Fruit fly (Drosophila melanogaster) whole organism, embryonic: ENCODE results near the gene cerv.

Experiments used
- Bgb ChIP-seq: fragments of 200-800 bp; sonication (Bioruptor generic); IDR thresholded peaks from 2 replicates; pipeline ENCODE4 v1.3.6; 2022; ENCODE audit warnings: missing biosample characterization, missing genetic modification characterization; ENCODE audit not compliant: partially characterized antibody
- Bteb2 ChIP-seq: fragments of 200-800 bp; sonication (Bioruptor generic); optimal IDR thresholded peaks from 2 replicates; lab custom pipeline; 2016; ENCODE audit warnings: missing biosample characterization, missing genetic modification characterization
- CG10979 ChIP-seq: fragments of 200-800 bp; sonication (Bioruptor generic); optimal IDR thresholded peaks from 2 replicates; lab custom pipeline; 2018; ENCODE audit warnings: missing biosample characterization, mild to moderate bottlenecking, missing genetic modification characterization, moderate library complexity
- CG12071 ChIP-seq: fragments of 200-800 bp; sonication (Bioruptor generic); optimal IDR thresholded peaks from 3 replicates; lab custom pipeline; 2018; ENCODE audit warnings: missing biosample characterization, mild to moderate bottlenecking, missing genetic modification characterization
- CG12659 ChIP-seq: fragments of 200-800 bp; sonication (Bioruptor generic); optimal IDR thresholded peaks from 3 replicates; lab custom pipeline; 2017; ENCODE audit warnings: mild to moderate bottlenecking, missing biosample characterization, missing genetic modification reagents, missing genetic modification characterization
- CG12942 ChIP-seq: fragments of 200-800 bp; sonication (Bioruptor generic); optimal IDR thresholded peaks from 3 replicates; lab custom pipeline; 2016; ENCODE audit warnings: missing biosample characterization, missing genetic modification characterization
- CG13624 ChIP-seq: fragments of 200-800 bp; sonication (Bioruptor generic); optimal IDR thresholded peaks from 2 replicates; lab custom pipeline; 2016; ENCODE audit warnings: missing biosample characterization, missing genetic modification characterization
- CG14014 ChIP-seq: fragments of 200-800 bp; sonication (Bioruptor generic); IDR thresholded peaks from 2 replicates; pipeline ENCODE4 v1.3.6; 2022; ENCODE audit warnings: missing biosample characterization, missing genetic modification characterization
- CG14710 ChIP-seq: fragments of 200-800 bp; sonication (Bioruptor generic); optimal IDR thresholded peaks from 3 replicates; lab custom pipeline; 2019; ENCODE audit warnings: missing biosample characterization, mild to moderate bottlenecking, missing genetic modification characterization, moderate library complexity
- CG14965 ChIP-seq: fragments of 200-800 bp; sonication (Bioruptor generic); optimal IDR thresholded peaks from 2 replicates; lab custom pipeline; 2016; ENCODE audit warnings: missing biosample characterization, missing genetic modification characterization, borderline replicate concordance
- CG1832 ChIP-seq: fragments of 200-800 bp; sonication (Bioruptor generic); optimal IDR thresholded peaks from 2 replicates; lab custom pipeline; 2017; ENCODE audit warnings: missing biosample characterization, mild to moderate bottlenecking, missing genetic modification characterization, inconsistent platforms
- CG18764 ChIP-seq: fragments of 200-800 bp; sonication (Bioruptor generic); optimal IDR thresholded peaks from 3 replicates; lab custom pipeline; 2016; ENCODE audit warnings: missing biosample characterization, missing genetic modification characterization
- CG2120 ChIP-seq: fragments of 200-800 bp; sonication (Bioruptor generic); optimal IDR thresholded peaks from 3 replicates; lab custom pipeline; 2016; ENCODE audit warnings: missing biosample characterization, missing genetic modification characterization
- CG2202 ChIP-seq: fragments of 200-800 bp; sonication (Bioruptor generic); optimal IDR thresholded peaks from 2 replicates; lab custom pipeline; 2018; ENCODE audit warnings: missing biosample characterization, mild to moderate bottlenecking, missing genetic modification characterization
- CG30403 ChIP-seq: fragments of 200-800 bp; sonication (Bioruptor generic); optimal IDR thresholded peaks from 3 replicates; lab custom pipeline; 2016; ENCODE audit warnings: missing biosample characterization, missing genetic modification characterization
- CG32532 ChIP-seq: fragments of 200-800 bp; sonication (Bioruptor generic); IDR thresholded peaks from 2 replicates; pipeline ENCODE4 v1.3.6; 2022; ENCODE audit warnings: missing biosample characterization, missing genetic modification characterization
- CG4730 ChIP-seq: fragments of 200-800 bp; sonication (Bioruptor generic); IDR thresholded peaks from 2 replicates; pipeline ENCODE4 v1.3.6; 2022; ENCODE audit warnings: missing biosample characterization, missing genetic modification characterization
- CG4820 ChIP-seq: fragments of 200-800 bp; sonication (Bioruptor generic); optimal IDR thresholded peaks from 3 replicates; lab custom pipeline; 2016; ENCODE audit warnings: missing biosample characterization, missing genetic modification characterization
- CG4854 ChIP-seq: fragments of 200-800 bp; sonication (Bioruptor generic); optimal IDR thresholded peaks from 2 replicates; lab custom pipeline; 2016; ENCODE audit warnings: missing biosample characterization, missing genetic modification characterization, inconsistent platforms
- CG6654 ChIP-seq: fragments of 200-800 bp; sonication (Bioruptor generic); optimal IDR thresholded peaks from 2 replicates; lab custom pipeline; 2017; ENCODE audit warnings: missing biosample characterization, mild to moderate bottlenecking, missing genetic modification characterization
- CG6683 ChIP-seq: fragments of 200-800 bp; sonication (Bioruptor generic); optimal IDR thresholded peaks from 2 replicates; lab custom pipeline; 2017; ENCODE audit warnings: missing biosample characterization, mild to moderate bottlenecking, missing genetic modification characterization, missing genetic modification reagents
- CG7839 ChIP-seq: fragments of 200-800 bp; sonication (Bioruptor generic); optimal IDR thresholded peaks from 3 replicates; lab custom pipeline; 2018; ENCODE audit warnings: missing biosample characterization, mild to moderate bottlenecking, missing genetic modification characterization, moderate library complexity
- CG8478 ChIP-seq: fragments of >200 bp; optimal IDR thresholded peaks from 2 replicates; lab custom pipeline; 2018
- CG9817 ChIP-seq: fragments of 200-800 bp; sonication (Bioruptor generic); optimal IDR thresholded peaks from 2 replicates; lab custom pipeline; 2018; ENCODE audit warnings: missing biosample characterization, mild to moderate bottlenecking, missing genetic modification characterization, moderate library complexity
- Chrac-16 ChIP-seq: fragments of 200-800 bp; sonication (Bioruptor generic); optimal IDR thresholded peaks from 3 replicates; lab custom pipeline; 2016; ENCODE audit warnings: missing biosample characterization, missing genetic modification characterization
- CrebB ChIP-seq: fragments of 200-800 bp; sonication (Bioruptor generic); optimal IDR thresholded peaks from 3 replicates; lab custom pipeline; 2018; ENCODE audit warnings: missing biosample characterization, mild to moderate bottlenecking, missing genetic modification characterization
- Dfd ChIP-seq, 2 experiments: fragments of >200 bp; optimal IDR thresholded peaks; 2 replicates each; lab custom pipeline; 2017; ENCODE audit warnings: missing biosample characterization in 2 of 2, missing genetic modification characterization in 2 of 2
- E2f2 ChIP-seq: fragments of 200-800 bp; sonication (Bioruptor generic); IDR thresholded peaks from 2 replicates; pipeline ENCODE4 v1.3.6; 2022; ENCODE audit warnings: missing biosample characterization, missing genetic modification characterization
- H15 ChIP-seq: fragments of 200-800 bp; sonication (Bioruptor generic); IDR thresholded peaks from 3 replicates; pipeline ENCODE4 v1.3.6; 2022; ENCODE audit warnings: missing biosample characterization, missing genetic modification characterization
- HLHmδ ChIP-seq: fragments of 200-800 bp; sonication (Bioruptor generic); optimal IDR thresholded peaks from 2 replicates; lab custom pipeline; 2018; ENCODE audit warnings: missing biosample characterization, mild to moderate bottlenecking, missing genetic modification characterization, moderate library complexity
- MBD-R2 ChIP-seq: fragments of 200-800 bp; sonication (Bioruptor generic); IDR thresholded peaks from 2 replicates; pipeline ENCODE4 v1.3.6; 2022; ENCODE audit warnings: missing biosample characterization, missing genetic modification characterization
- MTF-1 ChIP-seq: fragments of 200-800 bp; sonication (Bioruptor generic); optimal IDR thresholded peaks from 2 replicates; lab custom pipeline; 2018; ENCODE audit warnings: missing biosample characterization, mild to moderate bottlenecking, missing genetic modification characterization, borderline replicate concordance
- NC2β ChIP-seq: fragments of 200-800 bp; sonication (Bioruptor generic); optimal IDR thresholded peaks from 2 replicates; lab custom pipeline; 2016; ENCODE audit warnings: missing biosample characterization, missing genetic modification characterization
- NK7.1 ChIP-seq: fragments of 200-800 bp; sonication (Bioruptor generic); optimal IDR thresholded peaks from 3 replicates; lab custom pipeline; 2016; ENCODE audit warnings: missing biosample characterization, missing genetic modification characterization
- Nf-YA ChIP-seq: fragments of 200-800 bp; sonication (Bioruptor generic); IDR thresholded peaks from 2 replicates; pipeline ENCODE4 v1.3.6; 2022; ENCODE audit warnings: missing biosample characterization, missing genetic modification characterization
- Oli ChIP-seq: fragments of 200-800 bp; sonication (Bioruptor generic); optimal IDR thresholded peaks from 2 replicates; lab custom pipeline; 2018; ENCODE audit warnings: missing biosample characterization, mild to moderate bottlenecking, missing genetic modification characterization, moderate library complexity
- Pdp1 ChIP-seq, 2 experiments: fragments of 200-800 bp; sonication (Bioruptor generic); optimal IDR thresholded peaks; 3 replicates each; lab custom pipeline; 2016; ENCODE audit warnings: missing biosample characterization in 2 of 2, missing genetic modification characterization in 2 of 2, mild to moderate bottlenecking in 1 of 2, moderate library complexity in 1 of 2
- Poxn ChIP-seq: fragments of 200-800 bp; sonication (Bioruptor generic); IDR thresholded peaks from 2 replicates; pipeline ENCODE4 v1.3.6; 2022; ENCODE audit warnings: missing biosample characterization, missing genetic modification characterization
- Rfx ChIP-seq: fragments of 200-800 bp; sonication (Bioruptor generic); IDR thresholded peaks from 2 replicates; pipeline ENCODE4 v1.3.6; 2022; ENCODE audit warnings: missing biosample characterization, missing genetic modification characterization
- bab2 ChIP-seq: fragments of 200-800 bp; sonication (Bioruptor generic); optimal IDR thresholded peaks from 2 replicates; lab custom pipeline; 2016; ENCODE audit warnings: missing biosample characterization, missing genetic modification characterization
- cato ChIP-seq: fragments of 200-800 bp; sonication (Bioruptor generic); optimal IDR thresholded peaks from 2 replicates; lab custom pipeline; 2016; ENCODE audit warnings: missing biosample characterization, missing genetic modification characterization, borderline replicate concordance
- chinmo ChIP-seq: fragments of 200-800 bp; sonication (Bioruptor generic); IDR thresholded peaks from 4 replicates; pipeline ENCODE4 v1.3.6; 2022; ENCODE audit warnings: missing biosample characterization, missing genetic modification characterization; ENCODE audit not compliant: partially characterized antibody
- dmrt99B ChIP-seq: fragments of 200-800 bp; sonication (Bioruptor generic); optimal IDR thresholded peaks from 2 replicates; lab custom pipeline; 2018; ENCODE audit warnings: missing biosample characterization, mild to moderate bottlenecking, missing genetic modification characterization, moderate library complexity
- grau ChIP-seq: fragments of 200-800 bp; optimal IDR thresholded peaks from 3 replicates; lab custom pipeline; 2019; ENCODE audit warnings: missing biosample characterization, mild to moderate bottlenecking, missing genetic modification characterization, moderate library complexity
- mld ChIP-seq: fragments of 200-800 bp; sonication (Bioruptor generic); IDR thresholded peaks from 3 replicates; pipeline ENCODE4 v1.3.6; 2022; ENCODE audit warnings: missing biosample characterization, missing genetic modification characterization; ENCODE audit not compliant: partially characterized antibody
- pzg ChIP-seq: fragments of 200-800 bp; sonication (Bioruptor generic); optimal IDR thresholded peaks from 3 replicates; lab custom pipeline; 2018; ENCODE audit warnings: missing biosample characterization, mild to moderate bottlenecking, missing genetic modification characterization, moderate library complexity
- sisA ChIP-seq: fragments of 200-800 bp; sonication (Bioruptor generic); IDR thresholded peaks from 2 replicates; pipeline ENCODE4 v1.3.6; 2022; ENCODE audit warnings: missing biosample characterization, missing genetic modification characterization
- sna ChIP-seq: fragments of 200-800 bp; sonication (Bioruptor generic); IDR thresholded peaks from 2 replicates; pipeline ENCODE4 v1.3.6; 2022; ENCODE audit warnings: missing biosample characterization, missing genetic modification characterization; ENCODE audit not compliant: partially characterized antibody
- stc ChIP-seq: fragments of 200-800 bp; sonication (Bioruptor generic); IDR thresholded peaks from 2 replicates; pipeline ENCODE4 v1.3.6; 2022; ENCODE audit warnings: missing biosample characterization, missing genetic modification characterization
- stwl ChIP-seq: fragments of 200-800 bp; sonication (Bioruptor generic); optimal IDR thresholded peaks from 3 replicates; lab custom pipeline; 2018; ENCODE audit warnings: missing biosample characterization, mild to moderate bottlenecking, missing genetic modification characterization, moderate library complexity
- wor ChIP-seq: fragments of 200-800 bp; sonication (Bioruptor generic); IDR thresholded peaks from 2 replicates; pipeline ENCODE4 v1.3.6; 2022; ENCODE audit warnings: missing biosample characterization, missing genetic modification characterization

Gene cerv

dm6 chrX:15579579-15579978 lies 1.6 kb upstream of the cerv start (continued):
- TF ChIP-seq E2f2 (GFP tag; lab: Robert Waterston, UW) (peak; percentile 70), CG6683 (peak; percentile 81), CrebB (peak; percentile 92), Poxn (GFP tag; lab: Robert Waterston, UW) (peak; percentile 90), wor (GFP tag; lab: Robert Waterston, UW) (peak; percentile 70), Chrac-16 (GFP tag; lab: Kevin White, UChicago) (peak; percentile 90), sisA (GFP tag; lab: Robert Waterston, UW) (peak; percentile 92), CG2202 (peak; percentile 76), bab2 (GFP tag; lab: Kevin White, UChicago) (peak; percentile 91), H15 (GFP tag; lab: Robert Waterston, UW) (peak; percentile 90), CG30403 (GFP tag; lab: Kevin White, UChicago) (peak; percentile 88), Nf-YA (peak; percentile 76), Rfx (GFP tag; lab: Robert Waterston, UW) (peak; percentile 98), Dfd (GFP tag; optimal IDR thresholded peaks at IDR 0.05; lab: Kevin White, UChicago) (no peak), cato (peak; percentile 61), CG2120 (peak; percentile 96), Oli (peak; percentile 89), MBD-R2 (GFP tag; lab: Robert Waterston, UW) (peak; percentile 91), sna (GFP tag; lab: Robert Waterston, UW) (no peak), CG7839 (tag; lab: Kevin White, UChicago) (peak; percentile 95), chinmo (GFP tag; lab: Robert Waterston, UW) (no peak), CG12659 (GFP tag; lab: Kevin White, UChicago) (peak; percentile 91), CG6654 (peak; percentile 77), CG14710 (tag; lab: Kevin White, UChicago) (peak; percentile 84), CG13624 (peak; percentile 95), CG9817 (peak; percentile 92), HLHmδ (GFP tag; lab: Kevin White, UChicago) (peak; percentile 24), CG4820 (GFP tag; lab: Kevin White, UChicago) (peak; percentile 90), CG12942 (GFP tag; lab: Kevin White, UChicago) (peak; percentile 84), stwl (tag; lab: Kevin White, UChicago) (no peak), dmrt99B (peak; percentile 89), NK7.1 (GFP tag; lab: Kevin White, UChicago) (peak; percentile 77), Bteb2 (GFP tag; lab: Kevin White, UChicago) (peak; percentile 90), CG18764 (peak; percentile 84), MTF-1 (GFP tag; lab: Kevin White, UChicago) (peak; percentile 87), CG4730 (GFP tag; lab: Robert Waterston, UW) (peak; percentile 88), CG12071 (GFP tag; lab: Kevin White, UChicago) (peak; percentile 95), NC2β (GFP tag; lab: Kevin White, UChicago) (peak; percentile 86), grau (tag; lab: Kevin White, UChicago) (peak; percentile 98), Pdp1 (GFP tag; optimal IDR thresholded peaks at IDR 0.05; lab: Kevin White, UChicago) (peak; percentile 89 to 93), mld (GFP tag; lab: Robert Waterston, UW) (no peak), Bgb (no peak), CG1832 (GFP tag; lab: Kevin White, UChicago) (no peak), CG4854 (GFP tag; lab: Kevin White, UChicago) (peak; percentile 90), stc (GFP tag; lab: Robert Waterston, UW) (peak; percentile 78), CG14014 (GFP tag; lab: Robert Waterston, UW) (peak; percentile 94), CG32532 (GFP tag; lab: Robert Waterston, UW) (peak; percentile 97), pzg (peak; percentile 22), CG8478 (lab: Kevin White, UChicago) (no peak), CG10979 (tag; lab: Kevin White, UChicago) (peak; percentile 88), CG14965 (GFP tag; lab: Kevin White, UChicago) (peak; percentile 57)
